Worm (Caenorhabditis elegans) whole organism, early embryonic: Measurements from ENCODE around the gene cah-4.

Experiments used
- B0310.2 ChIP-seq: sonication (generic microtip); optimal IDR thresholded peaks from 2 replicates; lab custom pipeline; 2016; ENCODE audit warnings: mild to moderate bottlenecking, missing genetic modification characterization, missing compliant biosample characterization
- F13C5.2 ChIP-seq: sonication (generic microtip); optimal IDR thresholded peaks from 2 replicates; lab custom pipeline; 2017; ENCODE audit warnings: mild to moderate bottlenecking, missing genetic modification characterization, inconsistent platforms, missing compliant biosample characterization
- aly-1 ChIP-seq: sonication (generic microtip); optimal IDR thresholded peaks from 2 replicates; lab custom pipeline; 2016; ENCODE audit warnings: missing genetic modification characterization, missing compliant biosample characterization
- ama-1 ChIP-seq: fragments of 150-350 bp; optimal IDR thresholded peaks from 2 replicates; lab custom pipeline; 2014
- ceh-13 ChIP-seq: fragments of 200-800 bp; sonication (Bioruptor generic); optimal IDR thresholded peaks from 2 replicates; lab custom pipeline; 2018; ENCODE audit warnings: mild to moderate bottlenecking, missing genetic modification characterization, missing compliant biosample characterization
- ceh-36 ChIP-seq: sonication (generic microtip); optimal IDR thresholded peaks from 2 replicates; lab custom pipeline; 2016; ENCODE audit warnings: missing genetic modification characterization, inconsistent platforms, missing compliant biosample characterization
- ets-7 ChIP-seq: sonication (generic microtip); optimal IDR thresholded peaks from 2 replicates; lab custom pipeline; 2016; ENCODE audit warnings: missing genotype, missing genetic modification characterization, missing compliant biosample characterization
- flt-1 ChIP-seq: fragments of 200-800 bp; sonication (Bioruptor generic); IDR thresholded peaks from 2 replicates; pipeline ENCODE4 v1.3.6; 2022; ENCODE audit warnings: missing genetic modification characterization, missing compliant biosample characterization
- hmbx-1 ChIP-seq: sonication (generic microtip); optimal IDR thresholded peaks from 2 replicates; lab custom pipeline; 2016; ENCODE audit warnings: mild to moderate bottlenecking, missing genetic modification characterization, missing compliant biosample characterization
- hmg-4 ChIP-seq: fragments of 200-800 bp; sonication (Bioruptor generic); optimal IDR thresholded peaks from 2 replicates; lab custom pipeline; 2018; ENCODE audit warnings: mild to moderate bottlenecking, missing genetic modification characterization, missing compliant biosample characterization
- hnd-1 ChIP-seq: sonication (generic microtip); optimal IDR thresholded peaks from 2 replicates; lab custom pipeline; 2016; ENCODE audit warnings: missing genetic modification characterization, missing compliant biosample characterization
- pes-1 ChIP-seq: fragments of 200-800 bp; sonication (Bioruptor generic); IDR thresholded peaks from 2 replicates; pipeline ENCODE4 v1.3.6; 2022; ENCODE audit warnings: missing genetic modification reagents, missing genetic modification characterization, missing compliant biosample characterization
- scrt-1 ChIP-seq: fragments of 200-800 bp; sonication (Bioruptor generic); IDR thresholded peaks from 2 replicates; pipeline ENCODE4 v1.3.6; 2022; ENCODE audit warnings: missing genetic modification characterization, missing compliant biosample characterization
- sea-1 ChIP-seq: fragments of 200-800 bp; sonication (Bioruptor generic); conservative IDR thresholded peaks from 2 replicates; pipeline ENCODE4 v1.3.6; 2022; ENCODE audit warnings: missing genetic modification characterization, missing compliant biosample characterization
- tbx-11 ChIP-seq: fragments of 200-800 bp; sonication (Bioruptor generic); IDR thresholded peaks from 2 replicates; pipeline ENCODE4 v1.3.6; 2022; ENCODE audit warnings: missing genetic modification characterization, missing compliant biosample characterization
- tbx-37 ChIP-seq: fragments of 200-800 bp; sonication (Bioruptor generic); conservative IDR thresholded peaks from 2 replicates; pipeline ENCODE4 v1.3.6; 2022; ENCODE audit warnings: missing genetic modification reagents, missing genetic modification characterization, missing compliant biosample characterization
- tra-4 ChIP-seq: sonication (generic microtip); optimal IDR thresholded peaks from 2 replicates; lab custom pipeline; 2017; ENCODE audit warnings: missing genetic modification characterization, missing compliant biosample characterization

cah-4 gene

DNA sequence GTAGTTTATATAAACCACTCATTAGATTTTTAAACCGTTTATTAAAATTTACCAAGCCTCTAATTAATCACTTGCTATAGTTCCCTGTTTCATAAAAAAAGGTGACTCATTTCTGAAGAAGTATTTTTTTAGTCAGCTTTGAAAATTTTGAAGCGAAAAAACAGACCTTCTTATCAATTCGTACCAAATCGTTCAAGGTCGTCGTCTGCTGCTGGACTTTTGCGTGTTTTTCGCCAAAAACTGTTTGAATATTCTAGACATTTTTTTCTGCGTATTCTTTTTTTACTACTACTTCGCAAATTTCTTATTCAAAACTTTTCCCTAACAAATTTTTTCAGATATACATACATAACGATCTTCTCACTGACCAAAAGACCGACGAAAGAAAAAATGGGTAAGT lies at the start of gene cah-4:
Gene cah-4, plus strand, starts transcription at position 339 of the 400 bp plus-strand sequence.
- TF ChIP-seq hmg-4 (GFP tag; lab: Kevin White, UChicago) (no peak), aly-1 (tag; lab: Kevin White, UChicago) (no peak), ceh-13 (GFP tag; lab: Kevin White, UChicago) (no peak), tbx-37 (no peak), hnd-1 (no peak), tbx-11 (GFP tag; lab: Robert Waterston, UW) (no peak), hmbx-1 (tag; lab: Kevin White, UChicago) (no peak), ceh-36 (no peak), pes-1 (GFP tag; lab: Robert Waterston, UW) (no peak), sea-1 (GFP tag; lab: Robert Waterston, UW) (no peak), scrt-1 (no peak), flt-1 (no peak), B0310.2 (tag; lab: Kevin White, UChicago) (no peak), tra-4 (tag; lab: Kevin White, UChicago) (no peak), ets-7 (tag; lab: Kevin White, UChicago) (no peak), F13C5.2 (no peak), ama-1 (lab: Kevin White, UChicago) (no peak)

DNA sequence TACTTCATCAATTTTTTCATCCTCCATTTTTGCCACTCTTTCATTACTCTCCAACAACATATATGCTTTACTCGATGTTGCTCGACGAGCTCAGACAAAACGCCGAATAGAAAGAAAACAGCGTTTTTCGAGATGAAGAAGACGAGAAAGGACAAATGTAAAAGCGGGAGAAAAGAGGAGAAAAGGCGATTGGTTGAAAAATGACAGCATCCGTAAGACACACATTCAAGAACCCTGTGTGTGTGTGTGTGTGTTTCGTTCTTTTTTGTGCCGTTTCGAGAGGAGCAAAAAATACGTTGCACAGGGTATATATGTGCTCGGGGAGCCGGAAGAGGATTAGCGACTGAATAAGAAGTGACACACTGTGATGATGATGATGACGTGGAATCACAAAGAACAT lies 48.6 kb upstream of the cah-4 start:
- no peak for TF ChIP-seq flt-1
- no peak for TF ChIP-seq aly-1 (tag; lab: Kevin White, UChicago)
- no peak for TF ChIP-seq hnd-1
- no peak for TF ChIP-seq hmg-4 (GFP tag; lab: Kevin White, UChicago)
- no peak for TF ChIP-seq tbx-11 (GFP tag; lab: Robert Waterston, UW)
- TF ChIP-seq ets-7 (tag; lab: Kevin White, UChicago): no peak
- TF ChIP-seq ceh-13 (GFP tag; lab: Kevin White, UChicago): no peak
- no peak for TF ChIP-seq sea-1 (GFP tag; lab: Robert Waterston, UW)
- TF ChIP-seq ama-1 (lab: Kevin White, UChicago): no peak
- TF ChIP-seq ceh-36: no peak
- no peak for TF ChIP-seq hmbx-1 (tag; lab: Kevin White, UChicago)

- TF ChIP-seq F13C5.2: no peak
- TF ChIP-seq hmg-4 (GFP tag; lab: Kevin White, UChicago): no peak
- TF ChIP-seq tbx-37: no peak
- TF ChIP-seq B0310.2 (tag; lab: Kevin White, UChicago): no peak
- no peak for TF ChIP-seq hnd-1
- no peak for TF ChIP-seq sea-1 (GFP tag; lab: Robert Waterston, UW)
- TF ChIP-seq ama-1 (lab: Kevin White, UChicago): no peak
- TF ChIP-seq ceh-36: no peak
Observed at ce11 chrX:13499098-13499497, 43.3 kb upstream of the cah-4 start.

DNA sequence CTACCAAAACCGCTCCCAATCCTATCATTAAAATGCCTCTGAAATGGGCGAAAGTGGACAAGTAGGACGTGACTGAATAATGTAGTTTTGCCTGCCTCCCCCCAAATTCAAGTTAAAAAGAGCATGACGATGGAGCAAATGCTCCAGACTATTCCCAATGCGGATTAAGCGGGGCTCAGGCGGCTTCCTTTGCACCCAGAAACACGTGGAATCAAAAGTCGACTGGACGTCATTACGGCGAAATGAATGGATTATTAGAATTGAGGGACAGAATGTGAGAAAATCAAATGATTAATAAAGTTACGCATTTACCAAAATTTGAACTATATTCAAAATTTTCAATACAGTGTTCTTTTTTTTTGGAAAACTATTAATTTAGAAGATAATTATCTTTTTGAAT lies 42.5 kb upstream of the cah-4 start:
- TF ChIP-seq tbx-11 (GFP tag; lab: Robert Waterston, UW) (no peak), hnd-1 (no peak), F13C5.2 (no peak), B0310.2 (tag; lab: Kevin White, UChicago) (no peak), tbx-37 (no peak), ama-1 (lab: Kevin White, UChicago) (no peak)

- TF ChIP-seq tra-4 (tag; lab: Kevin White, UChicago) (no peak), scrt-1 (no peak), ets-7 (tag; lab: Kevin White, UChicago) (no peak), hmbx-1 (tag; lab: Kevin White, UChicago) (no peak), flt-1 (no peak), B0310.2 (tag; lab: Kevin White, UChicago) (no peak), aly-1 (tag; lab: Kevin White, UChicago) (no peak), tbx-37 (no peak), pes-1 (GFP tag; lab: Robert Waterston, UW) (no peak), ceh-36 (no peak), tbx-11 (GFP tag; lab: Robert Waterston, UW) (no peak), F13C5.2 (no peak), sea-1 (GFP tag; lab: Robert Waterston, UW) (no peak), ama-1 (lab: Kevin White, UChicago) (no peak), ceh-13 (GFP tag; lab: Kevin White, UChicago) (no peak), hmg-4 (GFP tag; lab: Kevin White, UChicago) (no peak)
Observed at ce11 chrX:13500568-13500967, 41.8 kb upstream of the cah-4 start, which contains the start of gene sad-1. Gene sad-1 (minus strand): TSS chrX:13500668.

- TF ChIP-seq tbx-11 (GFP tag; lab: Robert Waterston, UW) (no peak), scrt-1 (no peak), ets-7 (tag; lab: Kevin White, UChicago) (no peak), F13C5.2 (peak; percentile 39), ceh-36 (no peak), hmg-4 (GFP tag; lab: Kevin White, UChicago) (peak; percentile 34)
Observed at ce11 chrX:13502282-13502681, 40.1 kb upstream of the cah-4 start.

ce11 chrX:13503839-13504238 lies 38.5 kb upstream of the cah-4 start:
- TF ChIP-seq hmg-4 (GFP tag; lab: Kevin White, UChicago) (peak; percentile 25), sea-1 (GFP tag; lab: Robert Waterston, UW) (no peak)

DNA sequence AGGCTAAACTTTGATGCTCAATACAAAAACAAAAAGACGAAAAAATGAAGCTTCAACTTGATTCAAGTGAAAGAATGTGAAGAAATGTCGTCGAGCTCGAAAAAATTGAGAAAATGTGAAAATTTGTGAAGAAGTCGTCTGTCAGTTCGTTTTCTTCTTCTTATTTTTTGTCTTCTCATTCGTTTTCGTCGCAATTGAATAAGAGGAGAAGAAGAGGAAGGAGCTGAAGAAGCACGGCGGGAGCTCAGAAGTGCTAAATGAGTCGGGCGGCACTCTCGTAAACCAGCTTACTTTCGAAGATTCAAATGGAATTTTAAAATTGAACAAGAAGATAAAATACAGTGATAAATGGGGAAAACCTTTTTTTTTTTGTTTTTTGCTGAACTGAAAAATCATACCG lies 37.2 kb upstream of the cah-4 start:
- TF ChIP-seq sea-1 (GFP tag; lab: Robert Waterston, UW) (no peak), F13C5.2 (no peak), tbx-37 (no peak), hmbx-1 (tag; lab: Kevin White, UChicago) (no peak), ceh-36 (no peak), scrt-1 (no peak), tbx-11 (GFP tag; lab: Robert Waterston, UW) (no peak), ceh-13 (GFP tag; lab: Kevin White, UChicago) (no peak), tra-4 (tag; lab: Kevin White, UChicago) (no peak), pes-1 (GFP tag; lab: Robert Waterston, UW) (no peak), ets-7 (tag; lab: Kevin White, UChicago) (no peak), hnd-1 (no peak), flt-1 (no peak), B0310.2 (tag; lab: Kevin White, UChicago) (no peak), hmg-4 (GFP tag; lab: Kevin White, UChicago) (no peak), aly-1 (tag; lab: Kevin White, UChicago) (no peak), ama-1 (lab: Kevin White, UChicago) (no peak)
